Fruit fly (Drosophila melanogaster) Kc167 (cell line): ENCODE results near the gene Sfp24Ba.

Experiments used
- Myc ChIP-seq: fragments of >200 bp; optimal IDR thresholded peaks from 2 replicates; lab custom pipeline; 2017; ENCODE audit warnings: missing external identifiers
- Sin3A ChIP-seq: fragments of >200 bp; optimal IDR thresholded peaks from 2 replicates; lab custom pipeline; 2018; ENCODE audit warnings: missing external identifiers
- h ChIP-seq: fragments of >200 bp; optimal IDR thresholded peaks from 3 replicates; lab custom pipeline; 2018; ENCODE audit warnings: missing external identifiers
- insv ChIP-seq: fragments of >200 bp; optimal IDR thresholded peaks from 3 replicates; lab custom pipeline; 2018; ENCODE audit warnings: missing external identifiers
- psq ChIP-seq: fragments of >200 bp; optimal IDR thresholded peaks from 2 replicates; lab custom pipeline; 2017; ENCODE audit warnings: missing external identifiers
- ttk ChIP-seq: sonication (Bioruptor generic); optimal IDR thresholded peaks from 2 replicates; lab custom pipeline; 2017; ENCODE audit warnings: missing external identifiers

Gene Sfp24Ba

DNA sequence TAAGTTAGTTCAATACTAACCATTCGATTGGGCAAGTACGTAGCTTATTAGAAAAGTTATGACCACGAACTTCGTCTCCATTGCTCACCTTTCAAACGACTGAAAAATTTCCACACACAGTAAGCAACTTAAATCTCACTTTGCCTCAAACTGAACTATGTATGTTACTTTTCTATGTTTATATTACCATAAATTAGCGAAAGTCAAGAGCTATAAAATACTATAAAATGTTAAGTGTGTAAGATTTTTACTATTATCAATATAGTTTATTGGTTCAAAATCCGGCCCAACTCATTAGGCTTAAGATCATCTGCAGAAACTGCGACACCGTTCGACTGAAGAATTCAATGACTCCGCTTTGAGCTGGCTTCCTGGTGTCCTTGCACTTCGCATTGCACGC, at the start of gene Sfp24Ba:
Gene Sfp24Ba (minus strand): TSS at position 101 of the 400 bp plus-strand sequence.
- TF ChIP-seq h (lab: Kevin White, UChicago) (no peak), ttk (no peak), psq (no peak), Sin3A (no peak), insv (lab: Kevin White, UChicago) (no peak), Myc (lab: Kevin White, UChicago) (no peak)

DNA sequence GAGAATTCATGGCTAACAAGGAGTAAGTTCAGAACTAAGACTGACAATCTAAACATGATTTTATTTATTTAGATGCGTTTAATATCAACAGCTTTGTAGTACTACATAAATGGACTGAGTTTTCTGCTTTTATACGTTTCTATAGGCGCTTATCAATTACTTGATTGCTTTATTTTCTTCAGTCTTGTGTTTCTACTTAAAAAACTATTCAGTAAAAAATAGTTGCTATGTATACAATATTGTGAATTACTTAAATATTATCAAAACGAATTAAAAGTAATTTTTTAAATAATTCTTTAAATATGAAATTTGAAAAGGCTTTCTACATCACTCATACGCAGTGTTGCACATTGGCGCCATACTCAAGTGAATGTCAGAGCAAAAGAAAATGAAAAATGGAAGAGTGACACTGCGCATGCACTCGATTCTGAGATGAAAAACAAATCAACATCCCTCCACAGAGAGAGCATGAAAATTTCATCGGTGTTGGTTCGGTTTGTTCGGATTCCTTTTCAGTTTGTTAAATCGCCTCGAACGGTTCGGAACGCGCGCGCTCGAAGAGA, 49.4 kb upstream of the Sfp24Ba start, which contains the start of the genes lectin-24A and Shaw:
Gene lectin-24A (minus strand): TSS at position 101 of the 563 bp plus-strand sequence.
Gene Shaw (plus strand): TSS at position 513 of the 563 bp plus-strand sequence.
- no peak for TF ChIP-seq h (lab: Kevin White, UChicago)

DNA sequence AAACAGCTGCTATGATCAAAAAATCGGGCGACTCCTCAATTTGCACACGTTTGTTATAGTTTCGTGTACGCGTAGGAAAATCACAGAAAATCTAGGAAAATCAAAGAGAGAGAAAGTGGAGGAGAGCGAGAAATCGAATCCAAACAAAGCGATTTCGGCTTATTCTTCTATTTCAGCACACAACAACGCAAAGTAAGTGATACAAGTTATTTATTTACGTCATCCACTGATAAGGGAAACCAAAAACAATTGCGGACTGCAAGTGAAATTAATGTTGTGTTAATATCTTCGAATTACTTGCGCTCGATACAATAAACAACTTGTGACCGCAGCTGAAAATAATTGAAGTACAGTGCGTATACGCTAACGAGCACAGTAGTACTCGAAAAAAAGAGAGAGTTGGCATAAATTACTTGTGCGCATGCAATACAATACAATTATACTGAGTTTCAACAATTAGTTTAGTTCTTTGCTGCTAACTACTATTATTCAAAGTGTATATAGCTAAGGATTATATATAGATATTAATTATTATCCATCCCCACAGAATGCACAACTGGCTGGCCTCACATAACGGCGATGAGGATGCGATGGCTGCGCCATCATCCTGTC, 45.3 kb upstream of the Sfp24Ba start:
- no peak for TF ChIP-seq h (lab: Kevin White, UChicago)
- no peak for TF ChIP-seq ttk
- TF ChIP-seq Sin3A, result no peak
- no peak for TF ChIP-seq insv (lab: Kevin White, UChicago)
- TF ChIP-seq psq, result no peak
- TF ChIP-seq Myc (lab: Kevin White, UChicago), result no peak

DNA sequence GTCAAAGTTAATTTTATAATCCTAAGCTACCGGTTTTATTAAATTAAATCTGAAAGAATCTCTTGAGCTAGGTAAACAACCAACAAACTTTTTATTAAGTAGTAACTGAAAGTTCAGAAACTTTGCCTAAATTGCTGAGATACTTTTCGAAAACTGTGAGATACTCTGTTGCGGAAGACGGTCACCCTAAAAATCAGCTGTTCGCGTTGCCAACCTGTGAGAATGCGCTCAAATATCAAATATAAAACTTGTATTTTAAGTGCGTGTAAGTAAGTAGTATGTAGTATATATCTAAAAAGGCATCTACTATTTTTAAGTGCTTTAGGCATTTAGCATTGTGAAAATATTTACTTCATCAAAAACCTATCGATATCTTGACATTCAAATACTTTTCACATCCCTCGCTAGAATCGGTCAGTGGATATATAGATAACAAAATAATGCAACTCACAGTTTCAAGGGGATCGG, 44.6 kb upstream of the Sfp24Ba start, which contains the start of the genes CG31955 and CG2818:
Gene CG31955 (minus strand): TSS at position 157 of the 468 bp plus-strand sequence.
Gene CG2818 (plus strand): TSS at position 412 of the 468 bp plus-strand sequence.
- no peak for TF ChIP-seq insv (lab: Kevin White, UChicago)
- no peak for TF ChIP-seq h (lab: Kevin White, UChicago)
- no peak for TF ChIP-seq psq
- TF ChIP-seq ttk, result no peak
- no peak for TF ChIP-seq Sin3A
- no peak for TF ChIP-seq Myc (lab: Kevin White, UChicago)

DNA sequence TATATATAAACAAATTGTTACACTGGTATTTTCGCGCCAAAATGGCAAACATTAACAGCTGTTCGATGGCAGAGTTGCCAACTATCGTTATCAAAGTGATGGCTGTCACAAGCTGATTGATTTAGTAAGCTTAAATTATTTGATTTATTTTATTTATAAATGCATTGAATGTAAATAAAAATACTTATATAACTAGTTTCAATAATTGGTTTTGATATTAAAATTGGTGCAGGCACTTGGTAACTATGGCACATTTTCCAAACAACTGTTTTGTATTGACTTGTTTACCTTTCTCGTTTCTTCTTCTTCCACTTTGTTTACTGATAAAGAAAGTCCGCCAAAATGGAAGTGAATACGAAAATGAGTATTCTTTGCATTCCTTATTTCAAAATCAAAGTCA, 43.3 kb upstream of the Sfp24Ba start, which contains the start of gene cutlet:
Gene cutlet (minus strand): TSS at position 84 of the 400 bp plus-strand sequence.
- TF ChIP-seq h (lab: Kevin White, UChicago) (no peak), psq (no peak)

DNA sequence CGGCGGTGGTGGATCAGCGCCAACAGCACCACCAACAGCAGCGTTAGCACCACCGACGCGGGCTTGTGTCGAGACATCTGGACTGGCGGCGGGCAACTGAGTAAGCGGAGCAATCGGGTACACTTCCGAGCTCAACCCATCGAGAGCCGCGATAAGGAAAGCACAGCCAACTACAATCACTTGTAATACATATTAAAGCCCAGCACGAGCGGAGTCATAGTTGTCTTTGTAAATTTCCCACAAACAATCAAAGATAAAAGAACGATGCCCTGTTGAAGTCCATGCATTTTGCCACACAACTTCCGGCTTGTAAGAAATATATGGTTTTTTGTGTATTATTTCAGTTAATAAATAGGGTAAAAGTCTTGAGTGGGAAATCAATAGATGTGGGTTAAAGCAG, 38.6 kb upstream of the Sfp24Ba start, which contains the start of gene CG31777:
Gene CG31777 (minus strand): TSS at position 101 of the 400 bp plus-strand sequence.
- no peak for TF ChIP-seq h (lab: Kevin White, UChicago)
- TF ChIP-seq Myc (lab: Kevin White, UChicago), result no peak
- no peak for TF ChIP-seq insv (lab: Kevin White, UChicago)
- no peak for TF ChIP-seq psq
- TF ChIP-seq ttk, result no peak
- TF ChIP-seq Sin3A, result no peak

DNA sequence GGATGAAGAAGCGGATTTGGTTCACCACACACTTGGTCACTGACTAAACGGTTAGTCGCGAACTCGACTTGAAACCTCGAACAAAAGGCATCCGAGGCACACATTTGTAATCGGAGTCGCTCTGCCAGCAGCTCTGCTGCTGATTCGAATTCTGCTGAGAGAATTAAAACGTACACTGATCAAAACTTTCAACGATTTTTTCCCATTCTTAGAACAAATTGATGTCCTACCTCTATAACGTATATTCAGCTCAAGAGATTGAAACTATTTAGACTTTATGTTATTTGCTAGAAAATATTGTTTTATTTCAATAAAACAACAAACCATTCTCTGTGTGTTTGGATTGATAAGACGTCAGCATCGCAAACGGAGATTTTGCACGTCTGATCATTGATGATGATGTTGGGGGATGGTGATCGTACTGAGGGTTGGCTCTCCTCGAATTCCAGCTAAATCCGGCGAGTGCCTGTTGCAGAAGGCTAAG, 37.1 kb upstream of the Sfp24Ba start, which contains the start of gene CG31778:
Gene CG31778 (minus strand): TSS at position 51 of the 484 bp plus-strand sequence.
- TF ChIP-seq insv (lab: Kevin White, UChicago) (no peak), h (lab: Kevin White, UChicago) (no peak), ttk (no peak), psq (no peak), Sin3A (no peak), Myc (lab: Kevin White, UChicago) (no peak)

DNA sequence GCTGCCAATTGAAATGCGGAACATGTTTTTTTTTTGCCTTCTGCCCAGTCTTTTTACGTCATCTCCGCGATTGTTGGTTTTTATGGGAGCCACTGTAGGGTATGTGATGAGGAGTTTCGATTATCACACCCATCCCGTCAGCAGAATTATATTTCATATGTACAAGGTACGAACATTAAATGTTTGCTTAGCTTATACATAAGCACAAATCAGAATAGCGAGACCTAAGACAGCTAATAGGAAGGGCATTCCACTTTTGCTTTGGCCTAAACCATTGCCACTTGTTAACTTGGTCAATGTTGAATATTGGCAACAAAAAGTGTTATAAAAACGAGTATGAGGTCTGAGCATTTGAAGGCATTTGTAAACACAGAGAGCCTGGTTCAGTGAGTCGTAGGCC, 34.9 kb upstream of the Sfp24Ba start, which contains the start of gene CG2816:
Gene CG2816 (plus strand): TSS at position 400 of the 400 bp plus-strand sequence.
- TF ChIP-seq Myc (lab: Kevin White, UChicago) (no peak), psq (no peak), Sin3A (no peak), ttk (no peak), insv (lab: Kevin White, UChicago) (no peak), h (lab: Kevin White, UChicago) (no peak)

DNA sequence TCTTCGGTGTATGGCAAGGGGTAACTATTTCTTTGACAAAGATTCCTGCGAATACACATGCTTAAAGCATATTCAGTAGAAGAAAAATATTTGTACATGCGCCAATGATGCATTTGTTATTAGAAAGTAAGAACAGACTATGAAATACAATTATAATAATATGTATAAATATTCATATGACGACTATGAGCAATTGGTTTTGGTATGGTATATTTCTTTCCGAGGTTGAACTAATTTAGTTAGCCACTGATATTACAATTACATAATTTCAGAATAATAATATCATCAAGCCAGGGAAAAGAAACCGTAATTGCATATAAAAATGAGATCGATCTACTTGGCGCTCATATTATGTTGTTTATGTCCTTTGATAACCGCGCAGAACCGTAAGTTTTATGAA, 33.2 kb upstream of the Sfp24Ba start, which contains the start of gene CG43145:
Gene CG43145 (plus strand): TSS at position 301 of the 400 bp plus-strand sequence.
- TF ChIP-seq h (lab: Kevin White, UChicago), result no peak
- no peak for TF ChIP-seq psq
- no peak for TF ChIP-seq Myc (lab: Kevin White, UChicago)
- no peak for TF ChIP-seq insv (lab: Kevin White, UChicago)
- TF ChIP-seq ttk, result no peak
- TF ChIP-seq Sin3A, result no peak

DNA sequence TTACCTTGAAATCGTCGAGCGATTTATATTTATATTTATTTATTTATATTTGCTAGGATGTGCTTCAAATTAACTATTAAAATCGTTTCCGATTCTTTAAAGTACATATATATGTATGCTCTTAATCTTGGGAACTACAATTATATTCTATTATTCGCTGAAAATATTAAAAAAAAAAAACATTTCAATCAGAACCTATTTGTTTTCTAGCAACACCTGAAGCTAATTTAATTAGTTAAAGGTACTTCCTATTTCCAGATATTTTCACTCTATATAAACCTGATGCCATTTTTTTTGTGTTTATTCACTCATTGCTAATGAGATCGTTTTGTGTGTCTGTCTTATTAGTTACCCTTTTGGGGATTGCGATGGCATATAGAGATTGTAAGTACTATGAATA, 32.6 kb upstream of the Sfp24Ba start, which contains the start of gene CG42467:
Gene CG42467 (plus strand): TSS at position 301 of the 400 bp plus-strand sequence.
- TF ChIP-seq Sin3A (no peak), ttk (no peak), psq (no peak), insv (lab: Kevin White, UChicago) (no peak), Myc (lab: Kevin White, UChicago) (no peak), h (lab: Kevin White, UChicago) (no peak)

DNA sequence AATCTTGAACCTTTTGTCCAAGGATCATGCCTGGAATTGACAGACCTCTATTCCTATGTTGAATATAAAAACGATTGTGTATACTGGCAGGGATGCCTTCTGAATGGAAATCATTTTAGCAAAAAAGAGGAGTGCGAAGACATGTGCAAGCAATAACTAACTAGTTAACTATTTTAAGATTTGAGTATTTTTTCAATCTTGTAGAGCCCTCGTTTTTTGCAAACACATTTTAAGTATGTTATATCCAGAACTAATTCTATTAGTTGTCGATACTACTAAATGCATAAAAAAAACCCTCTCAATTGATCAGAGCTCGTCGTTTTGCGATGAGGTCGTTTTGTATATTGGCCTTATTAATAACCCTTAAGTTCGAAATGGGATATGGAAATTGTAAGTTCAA, 32.0 kb upstream of the Sfp24Ba start, which contains the start of gene Sfp24C1:
Gene Sfp24C1 (plus strand): TSS at position 301 of the 400 bp plus-strand sequence.
- TF ChIP-seq h (lab: Kevin White, UChicago) (no peak), insv (lab: Kevin White, UChicago) (no peak), Sin3A (no peak), psq (no peak), Myc (lab: Kevin White, UChicago) (no peak), ttk (no peak)

DNA sequence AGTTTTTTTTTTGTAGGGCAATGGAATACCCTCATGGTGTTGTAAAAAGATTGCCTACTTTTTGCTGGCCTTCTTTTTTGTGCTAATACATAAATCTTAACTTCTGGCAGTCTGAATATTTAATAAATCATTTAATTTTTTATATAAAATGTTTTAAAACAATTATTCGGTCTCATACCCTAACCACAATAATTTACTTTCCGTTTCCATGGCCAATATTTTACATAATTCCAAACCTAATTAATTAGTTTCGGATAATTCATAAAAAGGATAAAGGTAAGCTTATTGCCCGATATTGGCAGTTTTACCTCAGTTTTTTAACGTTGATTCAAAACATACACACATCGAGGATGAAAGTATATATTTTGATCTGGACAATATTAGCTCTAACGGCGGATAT, 31.5 kb upstream of the Sfp24Ba start, which contains the start of gene CG42465:
Gene CG42465 (plus strand): TSS at position 301 of the 400 bp plus-strand sequence.
- TF ChIP-seq Myc (lab: Kevin White, UChicago) (no peak), ttk (no peak), psq (no peak), Sin3A (no peak), insv (lab: Kevin White, UChicago) (no peak), h (lab: Kevin White, UChicago) (no peak)
